Fruit fly (Drosophila melanogaster) whole organism, embryonic: Measurements from ENCODE around the gene Shmt.

ENCODE experiments used
- CG10147 ChIP-seq: fragments of 200-800 bp; sonication (Bioruptor generic); optimal IDR thresholded peaks from 2 replicates; lab custom pipeline; 2019; ENCODE audit warnings: missing biosample characterization, mild to moderate bottlenecking, missing genetic modification characterization, moderate library complexity
- CG10209 ChIP-seq: fragments of 200-800 bp; sonication (Bioruptor generic); optimal IDR thresholded peaks from 3 replicates; lab custom pipeline; 2017; ENCODE audit warnings: missing biosample characterization, mild to moderate bottlenecking, missing genetic modification characterization, missing genetic modification reagents
- CG10543 ChIP-seq: fragments of 200-800 bp; sonication (Bioruptor generic); optimal IDR thresholded peaks from 3 replicates; lab custom pipeline; 2017; ENCODE audit warnings: missing biosample characterization, mild to moderate bottlenecking, missing genetic modification characterization, moderate library complexity
- CG13424 ChIP-seq: fragments of 200-800 bp; sonication (Bioruptor generic); optimal IDR thresholded peaks from 2 replicates; lab custom pipeline; 2019; ENCODE audit warnings: missing biosample characterization, mild to moderate bottlenecking, missing genetic modification characterization, moderate library complexity
- CG17328 ChIP-seq: fragments of 200-800 bp; sonication (Bioruptor generic); IDR thresholded peaks from 2 replicates; pipeline ENCODE4 v1.3.6; 2022; ENCODE audit warnings: missing biosample characterization, missing genetic modification characterization
- CG17912 ChIP-seq: fragments of 200-800 bp; sonication (Bioruptor generic); optimal IDR thresholded peaks from 2 replicates; lab custom pipeline; 2018; ENCODE audit warnings: missing biosample characterization, mild to moderate bottlenecking, missing genetic modification characterization
- CG2712 ChIP-seq: fragments of 200-800 bp; optimal IDR thresholded peaks from 3 replicates; lab custom pipeline; 2019; ENCODE audit warnings: missing biosample characterization, mild to moderate bottlenecking, missing genetic modification characterization, moderate library complexity
- CG43689 ChIP-seq: fragments of 200-800 bp; sonication (Bioruptor generic); IDR thresholded peaks from 2 replicates; pipeline ENCODE4 v1.3.6; 2022; ENCODE audit warnings: missing biosample characterization, missing genetic modification characterization
- CG6689 ChIP-seq: fragments of 200-800 bp; sonication (Bioruptor generic); IDR thresholded peaks from 2 replicates; pipeline ENCODE4 v1.3.6; 2022; ENCODE audit warnings: missing biosample characterization, missing genetic modification characterization
- CG6813 ChIP-seq: fragments of 200-800 bp; sonication (Bioruptor generic); optimal IDR thresholded peaks from 2 replicates; lab custom pipeline; 2017; ENCODE audit warnings: missing biosample characterization, missing genetic modification characterization, mild to moderate bottlenecking, moderate library complexity, missing genetic modification reagents
- CG7786 ChIP-seq: fragments of 200-800 bp; sonication (Bioruptor generic); optimal IDR thresholded peaks from 2 replicates; lab custom pipeline; 2016; ENCODE audit warnings: missing biosample characterization, missing genetic modification characterization
- CG7928 ChIP-seq: fragments of 200-800 bp; sonication (Bioruptor generic); optimal IDR thresholded peaks from 2 replicates; lab custom pipeline; 2017; ENCODE audit warnings: missing biosample characterization, mild to moderate bottlenecking, missing genetic modification characterization
- CG8281 ChIP-seq: fragments of 200-800 bp; sonication (Bioruptor generic); optimal IDR thresholded peaks from 2 replicates; lab custom pipeline; 2018; ENCODE audit warnings: missing biosample characterization, mild to moderate bottlenecking, missing genetic modification characterization, moderate library complexity
- CG9876 ChIP-seq: fragments of 200-800 bp; sonication (Bioruptor generic); optimal IDR thresholded peaks from 2 replicates; lab custom pipeline; 2016; ENCODE audit warnings: missing biosample characterization, missing genetic modification characterization
- Dip2 ChIP-seq: fragments of 200-800 bp; sonication (Bioruptor generic); IDR thresholded peaks from 2 replicates; pipeline ENCODE4 v1.3.6; 2022; ENCODE audit warnings: missing biosample characterization, missing genetic modification characterization
- ERR ChIP-seq: fragments of 200-800 bp; sonication (Bioruptor generic); optimal IDR thresholded peaks from 2 replicates; lab custom pipeline; 2016; ENCODE audit warnings: missing biosample characterization, missing genetic modification characterization
- Ets97D ChIP-seq: fragments of 200-800 bp; sonication (Bioruptor generic); optimal IDR thresholded peaks from 3 replicates; lab custom pipeline; 2016; ENCODE audit warnings: missing biosample characterization, missing genetic modification characterization
- Fer2 ChIP-seq: fragments of 200-800 bp; sonication (Bioruptor generic); optimal IDR thresholded peaks from 2 replicates; lab custom pipeline; 2018; ENCODE audit warnings: missing biosample characterization, mild to moderate bottlenecking, missing genetic modification characterization, moderate library complexity
- Fer3 ChIP-seq: fragments of 200-800 bp; sonication (Bioruptor generic); optimal IDR thresholded peaks from 2 replicates; lab custom pipeline; 2018; ENCODE audit warnings: missing biosample characterization, mild to moderate bottlenecking, missing genetic modification characterization, moderate library complexity
- H2.0 ChIP-seq: fragments of 200-800 bp; sonication (Bioruptor generic); IDR thresholded peaks from 2 replicates; pipeline ENCODE4 v1.3.6; 2022; ENCODE audit warnings: missing biosample characterization, missing genetic modification characterization
- HHEX ChIP-seq: fragments of 200-800 bp; sonication (Bioruptor generic); optimal IDR thresholded peaks from 3 replicates; lab custom pipeline; 2017; ENCODE audit warnings: missing biosample characterization, mild to moderate bottlenecking, missing genetic modification characterization, missing genetic modification reagents
- HLH3B ChIP-seq: fragments of 200-800 bp; sonication (Bioruptor generic); IDR thresholded peaks from 2 replicates; pipeline ENCODE4 v1.3.6; 2022; ENCODE audit warnings: missing biosample characterization, missing genetic modification characterization
- HLH4C ChIP-seq: fragments of 200-800 bp; sonication (Bioruptor generic); IDR thresholded peaks from 3 replicates; pipeline ENCODE4 v1.3.6; 2022; ENCODE audit warnings: missing biosample characterization, missing genetic modification characterization; ENCODE audit not compliant: partially characterized antibody
- Lhr ChIP-seq: fragments of 200-800 bp; sonication (Bioruptor generic); optimal IDR thresholded peaks from 3 replicates; lab custom pipeline; 2017; ENCODE audit warnings: mild to moderate bottlenecking, missing biosample characterization, missing genetic modification reagents, missing genetic modification characterization
- Lpt ChIP-seq: fragments of >200 bp; optimal IDR thresholded peaks from 2 replicates; lab custom pipeline; 2018; ENCODE audit warnings: missing biosample characterization, missing genetic modification characterization
- MBD-R2 ChIP-seq: fragments of 200-800 bp; sonication (Bioruptor generic); IDR thresholded peaks from 2 replicates; pipeline ENCODE4 v1.3.6; 2022; ENCODE audit warnings: missing biosample characterization, missing genetic modification characterization
- MESR4 ChIP-seq: fragments of 200-800 bp; sonication (Bioruptor generic); optimal IDR thresholded peaks from 2 replicates; lab custom pipeline; 2018; ENCODE audit warnings: missing biosample characterization, mild to moderate bottlenecking, missing genetic modification characterization, moderate library complexity
- NC2β ChIP-seq: fragments of 200-800 bp; sonication (Bioruptor generic); optimal IDR thresholded peaks from 2 replicates; lab custom pipeline; 2016; ENCODE audit warnings: missing biosample characterization, missing genetic modification characterization
- NFAT ChIP-seq: fragments of 200-800 bp; sonication (Bioruptor generic); IDR thresholded peaks from 2 replicates; pipeline ENCODE4 v1.3.6; 2022; ENCODE audit warnings: missing biosample characterization, missing genetic modification characterization
- NK7.1 ChIP-seq: fragments of 200-800 bp; sonication (Bioruptor generic); optimal IDR thresholded peaks from 3 replicates; lab custom pipeline; 2016; ENCODE audit warnings: missing biosample characterization, missing genetic modification characterization
- Oli ChIP-seq: fragments of 200-800 bp; sonication (Bioruptor generic); optimal IDR thresholded peaks from 2 replicates; lab custom pipeline; 2018; ENCODE audit warnings: missing biosample characterization, mild to moderate bottlenecking, missing genetic modification characterization, moderate library complexity
- Opbp ChIP-seq: fragments of 200-800 bp; sonication (Bioruptor generic); IDR thresholded peaks from 3 replicates; pipeline ENCODE4 v1.3.6; 2022; ENCODE audit warnings: missing biosample characterization, missing genetic modification characterization; ENCODE audit not compliant: partially characterized antibody
- Scr ChIP-seq: fragments of 200-800 bp; sonication (Bioruptor generic); IDR thresholded peaks from 2 replicates; pipeline ENCODE4 v1.3.6; 2022; ENCODE audit warnings: missing biosample characterization, missing genetic modification characterization; ENCODE audit not compliant: partially characterized antibody
- Xbp1 ChIP-seq: fragments of 200-800 bp; sonication (Bioruptor generic); optimal IDR thresholded peaks from 3 replicates; lab custom pipeline; 2016; ENCODE audit warnings: missing biosample characterization, mild to moderate bottlenecking, missing genetic modification characterization
- Xrp1 ChIP-seq: fragments of 200-800 bp; sonication (Bioruptor generic); IDR thresholded peaks from 2 replicates; pipeline ENCODE4 v1.3.6; 2022; ENCODE audit warnings: missing biosample characterization, missing genetic modification characterization
- ato ChIP-seq: fragments of 200-800 bp; sonication (Bioruptor generic); IDR thresholded peaks from 2 replicates; pipeline ENCODE4 v1.3.6; 2022; ENCODE audit warnings: missing biosample characterization, missing genetic modification characterization; ENCODE audit not compliant: partially characterized antibody
- bigmax ChIP-seq: fragments of 200-800 bp; sonication (Bioruptor generic); optimal IDR thresholded peaks from 2 replicates; lab custom pipeline; 2018; ENCODE audit warnings: missing biosample characterization, mild to moderate bottlenecking, missing genetic modification characterization
- crp ChIP-seq, 2 experiments: fragments of 200-800 bp; sonication (Bioruptor generic); optimal IDR thresholded peaks; 2 replicates in 1 of 2; 3 replicates in 1 of 2; lab custom pipeline; 2017; ENCODE audit warnings: missing biosample characterization in 2 of 2, missing genetic modification characterization in 2 of 2, mild to moderate bottlenecking in 1 of 2, moderate library complexity in 1 of 2
- ewg ChIP-seq: fragments of 200-800 bp; sonication (Bioruptor generic); optimal IDR thresholded peaks from 3 replicates; lab custom pipeline; 2017; ENCODE audit warnings: mild to moderate bottlenecking, missing biosample characterization, missing genetic modification reagents, missing genetic modification characterization
- fd102C ChIP-seq: fragments of 200-800 bp; sonication (Bioruptor generic); optimal IDR thresholded peaks from 2 replicates; lab custom pipeline; 2018; ENCODE audit warnings: missing biosample characterization, mild to moderate bottlenecking, missing genetic modification characterization, moderate library complexity
- grau ChIP-seq: fragments of 200-800 bp; optimal IDR thresholded peaks from 3 replicates; lab custom pipeline; 2019; ENCODE audit warnings: missing biosample characterization, mild to moderate bottlenecking, missing genetic modification characterization, moderate library complexity
- kah ChIP-seq: fragments of 200-800 bp; sonication (Bioruptor generic); optimal IDR thresholded peaks from 2 replicates; lab custom pipeline; 2018; ENCODE audit warnings: missing biosample characterization, mild to moderate bottlenecking, missing genetic modification characterization
- lmd ChIP-seq: fragments of 200-800 bp; sonication (Bioruptor generic); IDR thresholded peaks from 2 replicates; pipeline ENCODE4 v1.3.6; 2022; ENCODE audit warnings: missing biosample characterization, missing genetic modification characterization
- mirr ChIP-seq: fragments of 200-800 bp; sonication (Bioruptor generic); optimal IDR thresholded peaks from 3 replicates; lab custom pipeline; 2018; ENCODE audit warnings: missing biosample characterization, mild to moderate bottlenecking, missing genetic modification characterization
- onecut ChIP-seq: fragments of 200-800 bp; sonication (Bioruptor generic); IDR thresholded peaks from 2 replicates; pipeline ENCODE4 v1.3.6; 2022; ENCODE audit warnings: missing biosample characterization, missing genetic modification characterization
- rib ChIP-seq: fragments of 200-800 bp; sonication (Bioruptor generic); IDR thresholded peaks from 2 replicates; pipeline ENCODE4 v1.3.6; 2022; ENCODE audit warnings: missing biosample characterization, missing genetic modification characterization
- twi ChIP-seq: fragments of 200-800 bp; optimal IDR thresholded peaks from 2 replicates; lab custom pipeline; 2019; ENCODE audit warnings: missing biosample characterization, mild to moderate bottlenecking, missing genetic modification characterization, moderate library complexity
- zen ChIP-seq: fragments of 200-800 bp; sonication (Bioruptor generic); optimal IDR thresholded peaks from 3 replicates; lab custom pipeline; 2018; ENCODE audit warnings: missing biosample characterization, mild to moderate bottlenecking, missing genetic modification characterization, moderate library complexity
- zfh2 ChIP-seq: fragments of 200-800 bp; sonication (Bioruptor generic); optimal IDR thresholded peaks from 2 replicates; lab custom pipeline; 2016; ENCODE audit warnings: missing biosample characterization, missing genetic modification characterization

Shmt gene

dm6 chrX:5907916-5908315 is 8.7 kb downstream of the Shmt start, which contains the start of gene CG12236 (continued):
- TF ChIP-seq Ets97D (peak; percentile 97), Dip2 (GFP tag; lab: Robert Waterston, UW) (no peak), fd102C (GFP tag; lab: Kevin White, UChicago) (peak; percentile 16), ewg (peak; percentile 34), NFAT (peak; percentile 78), CG7928 (GFP tag; lab: Kevin White, UChicago) (peak; percentile 61), ato (GFP tag; lab: Robert Waterston, UW) (no peak), zfh2 (GFP tag; lab: Kevin White, UChicago) (peak; percentile 41), kah (GFP tag; lab: Kevin White, UChicago) (peak; percentile 59), Opbp (GFP tag; lab: Robert Waterston, UW) (peak; percentile 66; the same call in 2 of the 3 replicates), CG2712 (tag; lab: Kevin White, UChicago) (peak; percentile 61), HLH4C (GFP tag; lab: Robert Waterston, UW) (no peak), CG10147 (GFP tag; lab: Kevin White, UChicago) (peak; percentile 39), NK7.1 (GFP tag; lab: Kevin White, UChicago) (peak; percentile 36), MBD-R2 (GFP tag; lab: Robert Waterston, UW) (peak; percentile 88), MESR4 (GFP tag; lab: Kevin White, UChicago) (peak; percentile 90), CG9876 (GFP tag; lab: Kevin White, UChicago) (peak; percentile 55), Scr (0 out of 2 replicates have a peak, but pooled peaks have one; percentile 23), zen (tag; lab: Kevin White, UChicago) (peak; percentile 42), lmd (GFP tag; lab: Robert Waterston, UW) (peak; percentile 54; the same call in 1 of the 2 replicates), Lpt (no peak), CG17328 (peak; percentile 39; the same call in 1 of the 2 replicates), onecut (GFP tag; lab: Robert Waterston, UW) (0 out of 2 replicates have a peak, but pooled peaks have one; percentile 30), Oli (peak; percentile 3), CG10209 (GFP tag; lab: Kevin White, UChicago) (peak; percentile 40), CG6813 (peak; percentile 14), bigmax (peak; percentile 39), Xbp1 (GFP tag; lab: Kevin White, UChicago) (peak; percentile 58), CG43689 (GFP tag; lab: Robert Waterston, UW) (no peak), CG6689 (GFP tag; lab: Robert Waterston, UW) (peak; percentile 30; the same call in 1 of the 2 replicates), HHEX (GFP tag; lab: Kevin White, UChicago) (peak; percentile 62), H2.0 (0 out of 2 replicates have a peak, but pooled peaks have one; percentile 12), CG7786 (GFP tag; lab: Kevin White, UChicago) (peak; percentile 2), grau (tag; lab: Kevin White, UChicago) (peak; percentile 51), CG8281 (tag; lab: Kevin White, UChicago) (no peak), Fer2 (tag; lab: Kevin White, UChicago) (peak; percentile 13), CG10543 (GFP tag; lab: Kevin White, UChicago) (peak; percentile 48), Xrp1 (no peak), CG17912 (GFP tag; lab: Kevin White, UChicago) (peak; percentile 68), Fer3 (tag; lab: Kevin White, UChicago) (peak; percentile 36), twi (tag; lab: Kevin White, UChicago) (peak; percentile 28), CG13424 (peak; percentile 21), HLH3B (GFP tag; lab: Robert Waterston, UW) (peak; percentile 15; the same call in 1 of the 2 replicates), ERR (GFP tag; lab: Kevin White, UChicago) (peak; percentile 20), mirr (peak; percentile 39), NC2β (GFP tag; lab: Kevin White, UChicago) (peak; percentile 17), crp (GFP tag; optimal IDR thresholded peaks at IDR 0.05; lab: Kevin White, UChicago) (peak in 1 of 2 experiments; percentile 52), rib (GFP tag; lab: Robert Waterston, UW) (peak; percentile 96), Lhr (GFP tag; lab: Kevin White, UChicago) (peak; percentile 83)
